Worm (Caenorhabditis elegans): Measurements from ENCODE around the gene ZK180.8.

DNA sequence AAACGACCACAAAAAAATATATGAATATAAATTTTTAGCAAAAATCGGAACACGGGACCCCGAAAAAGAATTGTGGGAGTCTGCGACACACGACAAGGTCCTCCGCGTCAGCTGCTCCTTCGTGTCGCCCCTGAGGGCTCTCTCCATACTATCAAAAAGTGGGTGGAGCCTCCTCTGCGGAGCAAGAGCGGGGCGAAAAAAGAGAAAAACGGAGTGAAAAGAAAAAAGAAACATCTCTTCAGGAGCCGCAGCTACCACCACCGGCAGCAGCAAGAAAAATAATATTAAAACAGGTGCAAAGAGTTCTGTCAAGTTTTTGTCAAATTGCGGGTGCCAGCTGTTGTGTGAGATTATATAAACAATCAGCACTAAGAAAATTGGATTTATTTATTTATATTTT is 4.9 kb downstream of the ZK180.8 start, which contains the start of gene gbb-2:
- TF ChIP-seq ama-1 (optimal IDR thresholded peaks at IDR 0.05) (no peak), unc-62 (GFP tag; optimal IDR thresholded peaks at IDR 0.05) (no peak), R02D3.7 (tag; optimal IDR thresholded peaks at IDR 0.05) (no peak), ZK546.5 (tag; optimal IDR thresholded peaks at IDR 0.05) (no peak), lin-13 (GFP tag; optimal IDR thresholded peaks at IDR 0.05) (no peak), fos-1 (tag; optimal IDR thresholded peaks at IDR 0.05) (no peak), lin-11 (tag; optimal IDR thresholded peaks at IDR 0.05) (no peak), lsy-2 (tag; optimal IDR thresholded peaks at IDR 0.05) (peak in 1 of 2 experiments; percentile 11)

Data from whole organism, L2 larva.